Worm (Caenorhabditis elegans): Measurements from ENCODE around the gene pals-26.

pals-26 gene

DNA sequence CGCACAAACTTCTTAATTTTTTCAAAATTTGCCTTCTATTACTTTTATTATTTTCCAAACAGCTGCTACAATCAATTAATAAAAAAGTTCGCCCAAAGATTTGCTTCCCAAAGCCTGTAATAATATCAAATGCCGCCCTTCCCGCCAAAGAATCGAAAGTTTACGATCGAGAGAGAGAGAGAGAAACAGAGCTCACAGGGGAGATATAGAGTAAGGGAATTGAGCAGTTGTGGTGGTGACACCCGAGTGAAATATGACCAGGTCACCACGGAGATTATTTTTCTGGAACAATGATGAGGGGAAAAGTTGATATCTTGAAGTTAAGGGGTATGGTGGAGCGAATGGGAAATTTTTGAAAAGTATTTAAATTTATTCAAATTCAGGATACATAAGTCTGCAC lies 15.1 kb upstream of the pals-26 start:
- TF ChIP-seq elt-3 (tag; optimal IDR thresholded peaks at IDR 0.05) (no peak), zag-1 (tag; optimal IDR thresholded peaks at IDR 0.05) (no peak), ceh-9 (tag; optimal IDR thresholded peaks at IDR 0.05) (no peak), ceh-28 (tag; optimal IDR thresholded peaks at IDR 0.05) (no peak), nhr-25 (tag; optimal IDR thresholded peaks at IDR 0.05) (no peak), nhr-76 (tag; optimal IDR thresholded peaks at IDR 0.05) (no peak), R02D3.7 (tag; optimal IDR thresholded peaks at IDR 0.05) (no peak), elt-2 (tag; optimal IDR thresholded peaks at IDR 0.05) (no peak), lin-15B (tag; optimal IDR thresholded peaks at IDR 0.05) (no peak), mml-1 (tag; optimal IDR thresholded peaks at IDR 0.05) (no peak), daf-12 (tag; optimal IDR thresholded peaks at IDR 0.05) (no peak), eor-1 (tag; optimal IDR thresholded peaks at IDR 0.05) (no peak), tbx-2 (tag; optimal IDR thresholded peaks at IDR 0.05) (no peak), nhr-67 (tag; optimal IDR thresholded peaks at IDR 0.05) (no peak), snpc-4 (tag; optimal IDR thresholded peaks at IDR 0.05) (no peak), ztf-11 (tag; optimal IDR thresholded peaks at IDR 0.05) (no peak), pha-4 (tag; optimal IDR thresholded peaks at IDR 0.05) (no peak)

DNA sequence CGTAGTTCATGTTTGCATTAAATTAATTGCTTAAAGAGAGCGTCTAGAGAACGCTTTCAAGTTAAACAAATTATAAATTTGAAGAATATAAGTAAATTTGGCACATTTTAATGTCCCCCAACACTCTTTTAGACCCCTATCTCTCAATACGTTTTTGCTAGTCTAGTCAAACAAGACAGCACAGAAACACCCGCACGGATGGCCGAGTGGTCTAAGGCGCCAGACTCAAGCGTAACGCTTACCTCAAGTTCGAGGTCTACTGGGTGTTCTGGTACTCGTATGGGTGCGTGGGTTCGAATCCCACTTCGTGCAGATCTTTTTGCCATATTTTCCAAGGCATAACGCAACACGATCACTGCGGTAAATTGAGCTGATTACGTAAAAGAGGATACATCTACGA lies 12.6 kb upstream of the pals-26 start:
- TF ChIP-seq nhr-28 (tag; optimal IDR thresholded peaks at IDR 0.05) = no peak
- no peak for TF ChIP-seq ceh-9 (tag; optimal IDR thresholded peaks at IDR 0.05)
- TF ChIP-seq nhr-43 (tag; optimal IDR thresholded peaks at IDR 0.05; ENCODE audit: poor library complexity, severe bottlenecking) = no peak
- TF ChIP-seq ama-1 (optimal IDR thresholded peaks at IDR 0.05) = no peak
- peak; percentile 24 for TF ChIP-seq elt-2 (tag; optimal IDR thresholded peaks at IDR 0.05)
- TF ChIP-seq unc-62 (GFP tag; optimal IDR thresholded peaks at IDR 0.05) = no peak
- TF ChIP-seq lin-15B (tag; optimal IDR thresholded peaks at IDR 0.05) = no peak
- no peak for TF ChIP-seq lsy-12 (tag; optimal IDR thresholded peaks at IDR 0.05)
- TF ChIP-seq pha-4 (tag; optimal IDR thresholded peaks at IDR 0.05) = no peak
- TF ChIP-seq snpc-4 (tag; optimal IDR thresholded peaks at IDR 0.05) = no peak
- TF ChIP-seq nfya-1 (tag; optimal IDR thresholded peaks at IDR 0.05; ENCODE audit: insufficient read depth) = peak; percentile 31
- TF ChIP-seq nhr-25 (tag; optimal IDR thresholded peaks at IDR 0.05) = peak; percentile 10

DNA sequence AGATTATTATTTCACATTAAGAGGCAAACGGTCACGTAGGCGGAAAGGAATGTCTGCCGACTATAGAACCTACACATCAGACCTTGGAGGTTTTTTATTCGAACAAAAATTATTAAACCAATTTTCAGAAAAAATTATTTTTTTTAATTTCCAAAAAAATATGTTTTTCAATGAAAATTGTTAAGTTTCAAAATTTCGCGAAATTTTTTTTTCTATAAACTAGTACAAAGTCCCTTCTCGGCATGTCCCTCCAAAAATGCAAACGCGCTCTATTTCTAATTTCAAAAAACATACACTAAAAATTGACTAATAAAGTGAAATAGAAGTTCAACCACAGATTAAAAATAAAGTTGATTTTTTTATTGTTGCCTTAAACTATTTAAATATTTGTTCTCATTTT lies 10.0 kb upstream of the pals-26 start, which contains the start of gene ckb-1:
ckb-1 (plus strand) TSS at position 301 of the 400 bp plus-strand sequence.
- TF ChIP-seq nhr-76 (tag; optimal IDR thresholded peaks at IDR 0.05) (no peak), R02D3.7 (tag; optimal IDR thresholded peaks at IDR 0.05) (no peak), eor-1 (tag; optimal IDR thresholded peaks at IDR 0.05) (no peak), hmg-11 (tag; optimal IDR thresholded peaks at IDR 0.05) (peak; percentile 7), pha-4 (tag; optimal IDR thresholded peaks at IDR 0.05) (peak; percentile 10)

DNA sequence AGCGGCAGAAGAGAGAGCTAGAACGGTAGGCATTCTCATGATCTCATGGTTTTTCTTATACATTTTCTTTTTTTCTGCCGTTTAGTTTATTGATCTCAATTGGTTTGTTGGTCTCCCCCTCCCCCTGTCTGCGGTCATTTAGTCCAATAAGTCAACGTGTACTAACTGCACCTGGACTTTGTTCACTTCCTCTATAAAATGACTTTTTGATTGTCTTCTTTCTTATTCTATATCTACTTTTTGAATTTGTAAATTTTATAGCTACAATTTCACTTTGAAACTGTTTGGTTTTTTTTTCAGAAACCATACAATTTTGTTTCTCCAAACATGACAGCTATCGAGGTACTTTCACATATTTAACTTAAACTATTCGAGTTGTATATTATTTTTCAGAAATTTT lies 7.3 kb upstream of the pals-26 start, which contains the start of gene ckb-2:
ckb-2 (plus strand) TSS at position 301 of the 400 bp plus-strand sequence.
- TF ChIP-seq fos-1 (tag; optimal IDR thresholded peaks at IDR 0.05) (no peak), ceh-9 (tag; optimal IDR thresholded peaks at IDR 0.05) (no peak), snpc-4 (tag; optimal IDR thresholded peaks at IDR 0.05) (no peak), unc-62 (GFP tag; optimal IDR thresholded peaks at IDR 0.05) (no peak), egl-5 (tag; optimal IDR thresholded peaks at IDR 0.05) (no peak), ztf-11 (tag; optimal IDR thresholded peaks at IDR 0.05) (no peak), fkh-2 (tag; optimal IDR thresholded peaks at IDR 0.05) (no peak), mml-1 (tag; optimal IDR thresholded peaks at IDR 0.05) (no peak), skn-1 (tag; optimal IDR thresholded peaks at IDR 0.05) (no peak), nfya-1 (tag; optimal IDR thresholded peaks at IDR 0.05; ENCODE audit: insufficient read depth) (no peak), hmg-11 (tag; optimal IDR thresholded peaks at IDR 0.05) (no peak), nhr-23 (tag; optimal IDR thresholded peaks at IDR 0.05) (no peak), ceh-28 (tag; optimal IDR thresholded peaks at IDR 0.05) (no peak), lin-15B (tag; optimal IDR thresholded peaks at IDR 0.05) (no peak), nhr-25 (tag; optimal IDR thresholded peaks at IDR 0.05) (no peak), nhr-43 (tag; optimal IDR thresholded peaks at IDR 0.05; ENCODE audit: poor library complexity, severe bottlenecking) (no peak), nhr-12 (tag; optimal IDR thresholded peaks at IDR 0.05) (no peak), jun-1 (tag; optimal IDR thresholded peaks at IDR 0.05) (no peak), tbx-2 (tag; optimal IDR thresholded peaks at IDR 0.05) (no peak)

DNA sequence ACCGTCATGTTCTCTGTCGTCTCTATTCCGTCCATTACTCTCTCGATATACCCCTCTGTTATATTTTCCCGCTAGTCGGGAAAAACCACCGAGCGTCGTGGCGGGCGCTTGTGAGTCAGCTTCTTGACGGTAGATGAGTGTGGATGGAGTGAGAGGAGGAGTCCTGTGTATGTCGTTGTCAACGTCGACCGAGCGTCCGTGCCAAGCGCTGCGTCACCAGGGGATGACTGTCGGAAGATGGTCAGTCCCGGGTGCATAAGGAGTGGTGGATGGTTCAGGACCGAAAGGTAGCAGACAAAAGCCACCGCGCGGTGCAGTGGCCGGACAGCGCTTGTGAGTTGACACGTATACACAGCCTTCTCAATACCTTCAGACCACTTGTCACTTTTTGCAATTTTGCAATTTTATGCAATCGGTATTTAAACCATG lies 5.6 kb upstream of the pals-26 start:
- TF ChIP-seq elt-2 (tag; optimal IDR thresholded peaks at IDR 0.05) = peak; percentile 34
- TF ChIP-seq ceh-28 (tag; optimal IDR thresholded peaks at IDR 0.05) = peak; percentile 23
- TF ChIP-seq nhr-25 (tag; optimal IDR thresholded peaks at IDR 0.05) = peak; percentile 49
- TF ChIP-seq nhr-43 (tag; optimal IDR thresholded peaks at IDR 0.05; ENCODE audit: poor library complexity, severe bottlenecking) = peak; percentile 17
- peak; percentile 44 for TF ChIP-seq tbx-2 (tag; optimal IDR thresholded peaks at IDR 0.05)
- TF ChIP-seq hmg-11 (tag; optimal IDR thresholded peaks at IDR 0.05) = peak; percentile 83
- TF ChIP-seq nfya-1 (tag; optimal IDR thresholded peaks at IDR 0.05; ENCODE audit: insufficient read depth) = peak; percentile 40

Measured in whole organism, L3 larva.